Fruit fly (Drosophila melanogaster): ENCODE measurements around the gene Srp72.

Gene Srp72

DNA sequence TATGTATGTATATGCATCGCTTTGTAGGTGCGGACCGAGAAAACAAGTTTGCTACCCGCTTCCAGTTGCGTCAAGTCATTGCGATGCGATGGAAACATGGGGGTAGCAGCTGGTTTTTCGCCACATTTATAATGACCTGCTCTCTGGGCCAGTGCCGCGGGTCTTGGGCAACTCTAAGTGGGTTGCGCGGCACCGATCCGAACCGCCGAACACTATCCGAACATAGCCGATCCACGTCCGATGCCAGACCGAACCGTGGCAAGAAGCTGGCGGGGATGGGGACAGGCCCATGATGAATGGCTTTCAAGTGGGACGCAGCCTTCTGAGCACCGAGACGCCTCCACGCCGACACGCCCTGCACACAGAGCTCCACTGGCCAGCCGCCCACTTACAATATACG lies 15.6 kb downstream of the Srp72 start:
- TF ChIP-seq Dll (optimal IDR thresholded peaks at IDR 0.05) (no peak), EcR (GFP tag; optimal IDR thresholded peaks at IDR 0.05) (no peak), psq (optimal IDR thresholded peaks at IDR 0.05) (no peak), usp (GFP tag; optimal IDR thresholded peaks at IDR 0.05) (no peak), CG8478 (optimal IDR thresholded peaks at IDR 0.05) (no peak), pan (optimal IDR thresholded peaks at IDR 0.05) (no peak)

DNA sequence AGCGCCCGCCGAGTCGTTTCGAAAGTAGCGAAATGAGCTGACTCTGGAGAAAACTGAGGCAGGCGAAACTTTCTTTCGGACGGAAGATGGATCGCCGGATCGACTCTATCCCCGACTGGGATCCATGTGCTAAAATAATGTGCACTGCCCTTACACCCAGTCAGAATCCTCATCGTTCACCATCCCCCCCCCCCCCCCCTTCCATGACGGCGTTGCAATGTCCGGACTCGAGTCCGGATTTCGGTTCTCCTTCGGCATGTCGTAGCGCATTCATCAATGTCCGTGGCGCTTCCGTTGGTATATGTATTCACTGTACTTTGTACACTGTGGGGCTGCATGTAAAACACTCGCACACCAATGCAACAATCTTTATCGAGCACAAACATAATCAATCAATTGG lies 16.6 kb downstream of the Srp72 start:
- no peak for TF ChIP-seq usp (GFP tag; optimal IDR thresholded peaks at IDR 0.05)
- TF ChIP-seq EcR (GFP tag; optimal IDR thresholded peaks at IDR 0.05): no peak
- TF ChIP-seq Dll (optimal IDR thresholded peaks at IDR 0.05): no peak
- TF ChIP-seq pan (optimal IDR thresholded peaks at IDR 0.05): no peak
- no peak for TF ChIP-seq CG8478 (optimal IDR thresholded peaks at IDR 0.05)

DNA sequence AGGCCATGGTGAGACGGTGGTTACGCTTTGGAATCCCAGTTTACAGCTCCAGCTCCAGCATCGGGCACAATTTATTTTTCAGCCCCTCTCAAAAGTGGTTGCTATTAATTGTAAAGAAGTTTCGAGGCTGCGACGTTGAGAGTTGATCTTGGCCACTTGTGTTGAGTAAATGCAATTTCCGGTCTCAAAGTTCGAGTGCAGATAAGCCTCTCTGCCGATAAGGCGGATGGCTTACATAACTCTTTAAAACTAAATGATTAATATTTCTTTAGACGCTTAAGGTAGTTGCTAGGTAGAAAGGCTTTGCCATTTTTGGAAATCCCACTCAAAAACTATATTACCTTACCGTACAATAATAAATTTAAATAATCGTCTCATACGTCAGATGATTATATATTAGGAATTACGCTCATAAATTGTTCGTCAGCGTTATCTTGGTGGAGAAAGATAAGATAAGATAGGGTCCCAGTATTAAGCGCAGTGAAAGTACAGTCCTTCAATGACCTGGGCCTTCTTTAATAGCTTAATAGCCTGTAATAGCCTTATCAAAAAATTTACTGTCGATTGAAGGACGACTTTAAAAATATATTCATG lies 17.1 kb downstream of the Srp72 start:
- TF ChIP-seq EcR (GFP tag; optimal IDR thresholded peaks at IDR 0.05) (no peak), Dll (optimal IDR thresholded peaks at IDR 0.05) (no peak), usp (GFP tag; optimal IDR thresholded peaks at IDR 0.05) (no peak), psq (optimal IDR thresholded peaks at IDR 0.05) (no peak), CG8478 (optimal IDR thresholded peaks at IDR 0.05) (no peak), pan (optimal IDR thresholded peaks at IDR 0.05) (no peak)

DNA sequence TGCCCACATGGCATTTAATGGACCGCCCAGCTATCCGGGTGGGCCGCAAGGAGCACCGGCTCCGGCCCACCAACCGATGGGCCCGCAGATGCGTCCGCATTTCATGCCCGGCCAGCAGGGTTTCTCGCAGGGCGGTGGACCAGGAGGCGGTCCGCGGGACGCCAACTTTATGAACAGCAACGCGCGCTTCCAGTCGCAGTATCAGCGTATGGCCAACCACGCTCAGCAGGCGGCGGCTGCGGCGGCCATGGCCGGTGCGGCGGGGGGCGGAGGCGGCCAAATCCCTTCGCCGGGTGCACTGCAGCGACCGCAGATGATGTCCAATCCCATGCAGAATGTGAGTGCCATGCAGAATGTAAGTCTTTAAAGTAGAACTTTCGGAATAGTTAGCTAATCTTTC lies 19.7 kb downstream of the Srp72 start:
- TF ChIP-seq EcR (GFP tag; optimal IDR thresholded peaks at IDR 0.05): no peak
- TF ChIP-seq CG8478 (optimal IDR thresholded peaks at IDR 0.05): no peak
- TF ChIP-seq psq (optimal IDR thresholded peaks at IDR 0.05): no peak
- TF ChIP-seq Dll (optimal IDR thresholded peaks at IDR 0.05): no peak
- no peak for TF ChIP-seq usp (GFP tag; optimal IDR thresholded peaks at IDR 0.05)
- TF ChIP-seq pan (optimal IDR thresholded peaks at IDR 0.05): no peak

DNA sequence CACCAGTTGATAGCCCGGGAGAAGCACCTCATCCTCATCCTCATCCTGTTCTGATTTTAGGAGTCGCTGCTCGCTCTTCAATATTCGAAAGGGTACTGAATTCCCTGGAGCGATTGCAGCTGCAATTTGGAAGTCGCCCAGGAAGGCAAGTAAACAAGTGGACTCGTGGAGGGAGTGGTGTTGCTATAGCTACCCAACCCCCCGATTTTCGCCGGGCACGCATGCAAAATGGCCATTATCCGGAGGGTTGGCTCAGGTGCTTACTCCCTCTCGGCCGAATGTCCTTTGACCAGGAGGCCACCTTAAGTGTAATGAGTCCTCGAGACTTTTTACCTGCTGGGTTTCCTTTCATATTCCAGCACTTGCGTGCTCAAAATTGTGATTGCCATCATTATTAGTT lies 28.3 kb downstream of the Srp72 start, which contains the start of gene CG15923:
CG15923 (minus strand) TSS at position 101 of the 400 bp plus-strand sequence.
- no peak for TF ChIP-seq pan (optimal IDR thresholded peaks at IDR 0.05)
- no peak for TF ChIP-seq EcR (GFP tag; optimal IDR thresholded peaks at IDR 0.05)
- no peak for TF ChIP-seq Dll (optimal IDR thresholded peaks at IDR 0.05)
- TF ChIP-seq psq (optimal IDR thresholded peaks at IDR 0.05): no peak
- TF ChIP-seq CG8478 (optimal IDR thresholded peaks at IDR 0.05): no peak
- no peak for TF ChIP-seq usp (GFP tag; optimal IDR thresholded peaks at IDR 0.05)

DNA sequence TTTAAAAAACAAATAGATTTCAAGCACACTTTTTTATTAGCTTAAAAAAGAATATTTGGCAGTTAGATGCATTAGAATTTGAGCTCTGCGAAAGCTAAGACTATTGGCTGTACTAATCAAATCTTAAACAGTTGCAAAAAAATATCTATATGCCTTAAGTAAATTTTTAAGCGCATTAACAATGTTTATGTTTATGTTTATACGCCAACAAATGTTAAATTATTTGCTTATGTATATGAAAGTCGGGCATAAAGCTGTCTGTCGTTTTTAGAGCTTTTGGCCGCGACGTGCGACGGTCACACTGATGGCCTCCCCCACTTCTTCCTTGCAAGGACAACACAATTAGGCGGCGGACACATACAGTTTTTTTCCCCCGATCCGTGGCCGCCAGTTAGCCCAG lies 29.1 kb downstream of the Srp72 start, which contains the start of gene CG5466:
CG5466 (plus strand) TSS at position 301 of the 400 bp plus-strand sequence.
- TF ChIP-seq pan (optimal IDR thresholded peaks at IDR 0.05) (no peak), psq (optimal IDR thresholded peaks at IDR 0.05) (no peak), EcR (GFP tag; optimal IDR thresholded peaks at IDR 0.05) (no peak), CG8478 (optimal IDR thresholded peaks at IDR 0.05) (no peak), usp (GFP tag; optimal IDR thresholded peaks at IDR 0.05) (no peak), Dll (optimal IDR thresholded peaks at IDR 0.05) (no peak)

DNA sequence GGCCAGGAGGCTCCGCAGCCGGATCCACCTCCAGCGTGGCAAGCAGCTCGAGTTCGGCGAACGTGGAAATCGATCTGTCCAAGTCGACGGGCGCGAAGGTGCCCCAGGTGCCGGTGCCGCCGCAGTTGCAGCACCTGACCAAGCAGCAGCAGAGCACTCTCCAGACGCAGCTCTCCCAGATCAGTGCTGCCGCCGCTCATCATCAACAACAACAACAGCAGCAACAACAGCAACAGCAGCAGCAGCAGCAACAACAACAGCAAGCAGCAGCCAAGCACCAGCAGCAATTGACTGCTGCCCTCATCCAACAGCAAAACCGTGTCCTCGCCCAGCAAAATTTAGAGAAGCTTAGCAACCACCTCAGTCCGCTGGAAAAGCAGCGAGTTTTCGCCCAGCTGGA lies 30.4 kb downstream of the Srp72 start:
- TF ChIP-seq pan (optimal IDR thresholded peaks at IDR 0.05) (no peak), EcR (GFP tag; optimal IDR thresholded peaks at IDR 0.05) (no peak), Dll (optimal IDR thresholded peaks at IDR 0.05) (no peak), CG8478 (optimal IDR thresholded peaks at IDR 0.05) (no peak), psq (optimal IDR thresholded peaks at IDR 0.05) (no peak), usp (GFP tag; optimal IDR thresholded peaks at IDR 0.05) (no peak)

DNA sequence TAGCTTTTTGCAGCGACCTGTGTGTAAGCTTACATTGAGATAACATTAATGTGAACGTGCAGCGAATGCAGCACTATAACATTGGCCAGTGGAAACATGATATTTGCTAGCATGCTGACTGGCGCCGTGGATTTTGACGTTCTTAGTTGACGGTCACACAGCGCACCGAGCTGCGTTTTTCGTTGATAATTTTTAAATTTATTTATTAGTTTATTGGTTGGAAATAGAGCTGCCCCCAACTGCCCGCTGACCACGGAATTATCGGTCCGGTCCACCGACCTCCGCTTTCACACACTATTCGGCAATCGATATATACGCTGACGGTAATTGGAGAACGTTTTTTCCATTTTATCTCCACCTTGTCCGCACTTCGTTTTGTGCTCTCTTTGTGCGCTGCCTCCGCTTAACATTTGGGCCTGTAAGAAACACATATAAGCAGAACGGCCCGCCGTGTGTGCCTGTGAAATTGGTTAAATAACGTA lies 33.3 kb downstream of the Srp72 start, which contains the start of gene H:
H (plus strand) TSS at position 134 of the 482 bp plus-strand sequence.
- no peak for TF ChIP-seq psq (optimal IDR thresholded peaks at IDR 0.05)
- no peak for TF ChIP-seq EcR (GFP tag; optimal IDR thresholded peaks at IDR 0.05)
- no peak for TF ChIP-seq usp (GFP tag; optimal IDR thresholded peaks at IDR 0.05)
- TF ChIP-seq CG8478 (optimal IDR thresholded peaks at IDR 0.05): no peak
- TF ChIP-seq Dll (optimal IDR thresholded peaks at IDR 0.05): no peak
- no peak for TF ChIP-seq pan (optimal IDR thresholded peaks at IDR 0.05)

DNA sequence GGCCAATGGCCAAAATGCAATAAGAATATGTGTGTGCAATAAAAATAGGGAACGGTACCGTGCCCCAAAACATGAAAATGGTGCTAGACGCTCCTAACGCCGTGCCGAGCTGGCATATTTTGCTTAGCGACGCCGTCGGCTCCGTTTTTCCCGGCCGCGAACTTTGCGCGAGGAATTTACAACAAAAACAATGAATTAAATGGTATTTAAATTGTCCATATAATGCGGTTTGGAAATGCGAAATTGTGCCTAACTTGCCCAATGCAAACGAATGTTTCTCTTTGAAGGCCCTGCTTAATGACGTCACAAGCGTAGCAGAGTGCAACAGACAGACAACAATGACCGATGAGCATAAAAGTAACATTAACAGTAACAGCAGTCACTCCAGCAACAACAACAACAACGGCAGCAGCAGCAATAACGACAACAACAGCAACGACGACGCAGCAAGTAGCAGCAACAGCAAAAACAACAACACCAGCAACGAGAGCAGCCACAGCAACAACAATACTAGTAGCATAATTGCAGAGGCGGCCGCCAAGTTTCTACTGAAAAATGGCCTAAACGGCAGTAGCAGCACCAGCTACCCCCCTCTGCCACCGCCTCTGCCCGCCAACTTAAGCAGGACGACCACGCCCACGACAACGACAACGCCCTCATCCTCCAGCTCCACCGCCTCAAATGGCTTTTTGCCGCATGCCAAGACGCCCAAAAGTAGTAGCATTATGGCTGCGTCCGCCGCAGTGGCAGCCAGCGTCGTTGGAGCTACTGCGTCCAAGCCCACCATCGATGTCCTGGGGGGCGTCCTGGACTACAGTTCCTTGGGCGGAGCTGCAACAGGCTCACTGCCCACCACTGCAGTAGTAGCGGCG lies 34.0 kb downstream of the Srp72 start:
- TF ChIP-seq Dll (optimal IDR thresholded peaks at IDR 0.05): no peak
- no peak for TF ChIP-seq usp (GFP tag; optimal IDR thresholded peaks at IDR 0.05)
- TF ChIP-seq EcR (GFP tag; optimal IDR thresholded peaks at IDR 0.05): no peak
- TF ChIP-seq psq (optimal IDR thresholded peaks at IDR 0.05): no peak
- TF ChIP-seq pan (optimal IDR thresholded peaks at IDR 0.05): no peak
- TF ChIP-seq CG8478 (optimal IDR thresholded peaks at IDR 0.05): no peak

DNA sequence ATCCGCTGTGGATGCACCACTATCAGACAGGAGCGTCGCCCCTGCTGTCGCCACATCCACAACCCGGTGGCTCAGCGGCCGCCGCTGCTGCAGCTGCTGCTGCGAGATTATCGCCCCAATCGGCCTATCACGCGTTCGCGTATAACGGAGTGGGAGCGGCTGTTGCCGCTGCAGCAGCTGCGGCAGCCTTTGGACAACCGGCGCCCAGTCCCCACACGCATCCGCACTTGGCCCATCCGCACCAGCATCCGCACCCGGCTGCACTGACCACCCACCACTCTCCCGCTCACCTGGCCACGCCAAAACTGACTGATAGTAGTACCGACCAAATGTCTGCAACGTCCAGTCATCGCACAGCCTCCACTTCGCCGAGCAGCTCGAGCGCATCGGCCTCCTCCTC lies 37.6 kb downstream of the Srp72 start:
- no peak for TF ChIP-seq pan (optimal IDR thresholded peaks at IDR 0.05)
- no peak for TF ChIP-seq Dll (optimal IDR thresholded peaks at IDR 0.05)
- no peak for TF ChIP-seq psq (optimal IDR thresholded peaks at IDR 0.05)

DNA sequence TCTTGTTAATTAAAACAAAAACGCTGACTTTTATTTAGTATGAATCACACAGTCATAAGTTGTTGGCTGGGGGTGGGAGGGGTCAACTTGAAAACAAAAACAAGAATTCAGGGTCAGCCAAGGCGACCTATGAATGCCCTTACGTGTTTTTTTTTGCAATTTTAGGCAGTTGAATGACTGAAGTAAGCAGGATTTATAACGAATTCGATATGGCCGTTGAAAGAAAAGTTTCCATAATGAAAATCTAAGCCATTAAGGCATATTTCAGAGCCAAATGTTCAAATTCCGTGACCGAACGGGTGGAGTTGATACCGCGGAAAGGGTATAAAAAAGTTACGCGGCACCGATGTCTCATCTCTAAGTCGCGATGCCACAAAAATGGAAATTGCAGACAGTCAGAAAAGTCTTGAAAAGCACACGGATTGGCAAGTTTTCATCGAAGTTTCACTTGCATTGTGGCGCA lies 45.5 kb downstream of the Srp72 start:
- TF ChIP-seq EcR (GFP tag; optimal IDR thresholded peaks at IDR 0.05) (no peak), psq (optimal IDR thresholded peaks at IDR 0.05) (no peak), pan (optimal IDR thresholded peaks at IDR 0.05) (no peak), CG8478 (optimal IDR thresholded peaks at IDR 0.05) (no peak), Dll (optimal IDR thresholded peaks at IDR 0.05) (no peak), usp (GFP tag; optimal IDR thresholded peaks at IDR 0.05) (no peak)
